Fruit fly (Drosophila melanogaster) Kc167 (cell line): ENCODE measurements around the gene Arpc2.
"Not testable (repeated sequence)": the region's sequence is repeated elsewhere in the genome, so short reads cannot be mapped to it uniquely, and the experiment has no call there.

Experiments
- Myc ChIP-seq: fragments of >200 bp; optimal IDR thresholded peaks from 2 replicates; lab custom pipeline; 2017; ENCODE audit warnings: missing external identifiers
- Sin3A ChIP-seq: fragments of >200 bp; optimal IDR thresholded peaks from 2 replicates; lab custom pipeline; 2018; ENCODE audit warnings: missing external identifiers
- h ChIP-seq: fragments of >200 bp; optimal IDR thresholded peaks from 3 replicates; lab custom pipeline; 2018; ENCODE audit warnings: missing external identifiers
- insv ChIP-seq: fragments of >200 bp; optimal IDR thresholded peaks from 3 replicates; lab custom pipeline; 2018; ENCODE audit warnings: missing external identifiers
- psq ChIP-seq: fragments of >200 bp; optimal IDR thresholded peaks from 2 replicates; lab custom pipeline; 2017; ENCODE audit warnings: missing external identifiers
- ttk ChIP-seq: sonication (Bioruptor generic); optimal IDR thresholded peaks from 2 replicates; lab custom pipeline; 2017; ENCODE audit warnings: missing external identifiers

Arpc2 gene

dm6 chr2L:20435199-20435598, 18.3 kb downstream of the Arpc2 start:
- TF ChIP-seq ttk (lab: Kevin White, UChicago) = no peak
- no peak for TF ChIP-seq Myc
- TF ChIP-seq Sin3A (lab: Kevin White, UChicago) = no peak
- no peak for TF ChIP-seq psq (lab: Kevin White, UChicago)
- no peak for TF ChIP-seq h (lab: Kevin White, UChicago)
- TF ChIP-seq insv = no peak

dm6 chr2L:20437873-20438272, 21.0 kb downstream of the Arpc2 start:
- TF ChIP-seq psq (lab: Kevin White, UChicago) = no peak
- no peak for TF ChIP-seq h (lab: Kevin White, UChicago)
- TF ChIP-seq Sin3A (lab: Kevin White, UChicago) = no peak
- no peak for TF ChIP-seq insv
- no peak for TF ChIP-seq ttk (lab: Kevin White, UChicago)
- no peak for TF ChIP-seq Myc

- TF ChIP-seq Sin3A (lab: Kevin White, UChicago) (no peak), insv (no peak), ttk (lab: Kevin White, UChicago) (no peak), psq (lab: Kevin White, UChicago) (no peak), h (lab: Kevin White, UChicago) (no peak), Myc (no peak)
Observed at dm6 chr2L:20438474-20438873, 21.6 kb downstream of the Arpc2 start.

- TF ChIP-seq h (lab: Kevin White, UChicago); ttk (lab: Kevin White, UChicago); insv: not testable (repeated sequence)
Observed at dm6 chr2L:20449864-20450263, 33.0 kb downstream of the Arpc2 start, which contains the start of the genes CG31683 and CG31687. Gene CG31683 (minus strand): TSS chr2L:20449964. Gene CG31687 (plus strand): TSS chr2L:20450225.

- TF ChIP-seq insv; psq (lab: Kevin White, UChicago); Sin3A (lab: Kevin White, UChicago): not testable (repeated sequence)
Observed at dm6 chr2L:20458975-20459374, 42.1 kb downstream of the Arpc2 start, which contains the start of the genes CG18858 and Cdc23. Gene CG18858 (minus strand): TSS chr2L:20459075. Gene Cdc23 (plus strand): TSS chr2L:20459342.

- TF ChIP-seq Myc (no peak), h (lab: Kevin White, UChicago) (no peak), insv (no peak), Sin3A (lab: Kevin White, UChicago) (no peak), psq (lab: Kevin White, UChicago) (no peak), ttk (lab: Kevin White, UChicago) (no peak)
Observed at dm6 chr2L:20463316-20463856, 46.5 kb downstream of the Arpc2 start, which contains the start of gene CG2493. Gene CG2493 (minus strand): TSS chr2L:20463444.

- TF ChIP-seq psq (lab: Kevin White, UChicago) (no peak), Myc (no peak), Sin3A (lab: Kevin White, UChicago) (no peak), ttk (lab: Kevin White, UChicago) (no peak), h (lab: Kevin White, UChicago) (no peak)
Observed at dm6 chr2L:20464385-20464784, 47.5 kb downstream of the Arpc2 start.
